Fruit fly (Drosophila melanogaster) whole organism, prepupa: ENCODE results near the gene Rph.

Experiments
- CG11294 ChIP-seq: fragments of 200-800 bp; sonication (Bioruptor generic); IDR thresholded peaks from 2 replicates; pipeline ENCODE4 v1.3.6; 2022; ENCODE audit warnings: missing biosample characterization, missing genetic modification characterization
- CG4318 ChIP-seq: fragments of 200-800 bp; sonication (Bioruptor generic); optimal IDR thresholded peaks from 3 replicates; lab custom pipeline; 2017; ENCODE audit warnings: missing biosample characterization, mild to moderate bottlenecking, missing genetic modification characterization
- CG9139 ChIP-seq: fragments of 200-800 bp; sonication (Bioruptor generic); optimal IDR thresholded peaks from 3 replicates; lab custom pipeline; 2017; ENCODE audit warnings: missing biosample characterization, mild to moderate bottlenecking, missing genetic modification characterization
- Eip93F ChIP-seq: fragments of 200-800 bp; sonication (Bioruptor generic); optimal IDR thresholded peaks from 2 replicates; lab custom pipeline; 2016; ENCODE audit warnings: missing biosample characterization, mild to moderate bottlenecking, missing genetic modification characterization
- Hr39 ChIP-seq: fragments of 200-800 bp; sonication (Bioruptor generic); optimal IDR thresholded peaks from 2 replicates; lab custom pipeline; 2016; ENCODE audit warnings: missing biosample characterization, missing genetic modification characterization
- Lpt ChIP-seq: fragments of 200-800 bp; sonication (Bioruptor generic); optimal IDR thresholded peaks from 3 replicates; lab custom pipeline; 2016; ENCODE audit warnings: missing biosample characterization, missing genetic modification characterization
- Sox14 ChIP-seq: fragments of 200-800 bp; sonication (Bioruptor generic); optimal IDR thresholded peaks from 3 replicates; lab custom pipeline; 2016; ENCODE audit warnings: missing biosample characterization, missing genetic modification characterization
- Sox15 ChIP-seq: fragments of 200-800 bp; sonication (Bioruptor generic); optimal IDR thresholded peaks from 3 replicates; lab custom pipeline; 2016; ENCODE audit warnings: missing biosample characterization, missing genetic modification characterization
- dac ChIP-seq: fragments of 200-800 bp; sonication (Bioruptor generic); optimal IDR thresholded peaks from 2 replicates; lab custom pipeline; 2017; ENCODE audit warnings: missing biosample characterization, mild to moderate bottlenecking, missing genetic modification characterization
- fkh ChIP-seq: fragments of 200-800 bp; sonication (Bioruptor generic); optimal IDR thresholded peaks from 3 replicates; lab custom pipeline; 2017; ENCODE audit warnings: missing biosample characterization, mild to moderate bottlenecking, missing genetic modification characterization, moderate library complexity
- pdm3 ChIP-seq: fragments of 200-800 bp; sonication (Bioruptor generic); optimal IDR thresholded peaks from 3 replicates; lab custom pipeline; 2016; ENCODE audit warnings: missing biosample characterization, missing genetic modification characterization

- TF ChIP-seq fkh (peak; percentile 57), CG4318 (GFP tag; lab: Kevin White, UChicago) (no peak), Hr39 (GFP tag; lab: Kevin White, UChicago) (no peak), Lpt (GFP tag; lab: Kevin White, UChicago) (no peak), Sox14 (GFP tag; lab: Kevin White, UChicago) (no peak), CG9139 (peak; percentile 24), pdm3 (no peak), Eip93F (GFP tag; lab: Kevin White, UChicago) (no peak), CG11294 (GFP tag; lab: Robert Waterston, UW) (no peak), dac (no peak), Sox15 (GFP tag; lab: Kevin White, UChicago) (no peak)
Measured at dm6 chrX:10773562-10773961, 16.1 kb upstream of the Rph start.
